Fruit fly (Drosophila melanogaster) whole organism, embryonic: ENCODE data around the gene CG31321.

Experiments
- Bdp1 ChIP-seq: fragments of 200-800 bp; sonication (Bioruptor generic); optimal IDR thresholded peaks from 3 replicates; lab custom pipeline; 2016; ENCODE audit warnings: missing biosample characterization, missing genetic modification characterization
- CG10147 ChIP-seq: fragments of 200-800 bp; sonication (Bioruptor generic); optimal IDR thresholded peaks from 2 replicates; lab custom pipeline; 2019; ENCODE audit warnings: missing biosample characterization, mild to moderate bottlenecking, missing genetic modification characterization, moderate library complexity
- CG10543 ChIP-seq: fragments of 200-800 bp; sonication (Bioruptor generic); optimal IDR thresholded peaks from 3 replicates; lab custom pipeline; 2017; ENCODE audit warnings: missing biosample characterization, mild to moderate bottlenecking, missing genetic modification characterization, moderate library complexity
- CG10979 ChIP-seq: fragments of 200-800 bp; sonication (Bioruptor generic); optimal IDR thresholded peaks from 2 replicates; lab custom pipeline; 2018; ENCODE audit warnings: missing biosample characterization, mild to moderate bottlenecking, missing genetic modification characterization, moderate library complexity
- CG12391 ChIP-seq: fragments of 200-800 bp; sonication (Bioruptor generic); optimal IDR thresholded peaks from 3 replicates; lab custom pipeline; 2018; ENCODE audit warnings: missing biosample characterization, mild to moderate bottlenecking, missing genetic modification characterization, moderate library complexity
- CG12659 ChIP-seq: fragments of 200-800 bp; sonication (Bioruptor generic); optimal IDR thresholded peaks from 3 replicates; lab custom pipeline; 2017; ENCODE audit warnings: mild to moderate bottlenecking, missing biosample characterization, missing genetic modification reagents, missing genetic modification characterization
- CG12769 ChIP-seq: fragments of 200-800 bp; sonication (Bioruptor generic); optimal IDR thresholded peaks from 2 replicates; lab custom pipeline; 2019; ENCODE audit warnings: missing biosample characterization, mild to moderate bottlenecking, missing genetic modification characterization, moderate library complexity
- CG13424 ChIP-seq: fragments of 200-800 bp; sonication (Bioruptor generic); optimal IDR thresholded peaks from 2 replicates; lab custom pipeline; 2019; ENCODE audit warnings: missing biosample characterization, mild to moderate bottlenecking, missing genetic modification characterization, moderate library complexity
- CG14710 ChIP-seq: fragments of 200-800 bp; sonication (Bioruptor generic); optimal IDR thresholded peaks from 3 replicates; lab custom pipeline; 2019; ENCODE audit warnings: missing biosample characterization, mild to moderate bottlenecking, missing genetic modification characterization, moderate library complexity
- CG15269 ChIP-seq: fragments of 200-800 bp; sonication (Bioruptor generic); optimal IDR thresholded peaks from 2 replicates; lab custom pipeline; 2018; ENCODE audit warnings: missing biosample characterization, mild to moderate bottlenecking, missing genetic modification characterization, moderate library complexity
- CG17359 ChIP-seq: fragments of 200-800 bp; sonication (Bioruptor generic); optimal IDR thresholded peaks from 3 replicates; lab custom pipeline; 2018; ENCODE audit warnings: missing biosample characterization, mild to moderate bottlenecking, missing genetic modification characterization, moderate library complexity
- CG18262 ChIP-seq: fragments of 200-800 bp; optimal IDR thresholded peaks from 3 replicates; lab custom pipeline; 2019; ENCODE audit warnings: missing biosample characterization, mild to moderate bottlenecking, missing genetic modification characterization, moderate library complexity
- CG2712 ChIP-seq: fragments of 200-800 bp; optimal IDR thresholded peaks from 3 replicates; lab custom pipeline; 2019; ENCODE audit warnings: missing biosample characterization, mild to moderate bottlenecking, missing genetic modification characterization, moderate library complexity
- CG42726 ChIP-seq: fragments of 200-800 bp; sonication (Bioruptor generic); IDR thresholded peaks from 2 replicates; pipeline ENCODE4 v1.3.6; 2022; ENCODE audit warnings: missing biosample characterization, missing genetic modification characterization; ENCODE audit not compliant: partially characterized antibody
- CG4328 ChIP-seq: fragments of 200-800 bp; sonication (Bioruptor generic); optimal IDR thresholded peaks from 3 replicates; lab custom pipeline; 2017; ENCODE audit warnings: missing biosample characterization, missing genetic modification reagents, missing genetic modification characterization
- CG7786 ChIP-seq: fragments of 200-800 bp; sonication (Bioruptor generic); optimal IDR thresholded peaks from 2 replicates; lab custom pipeline; 2016; ENCODE audit warnings: missing biosample characterization, missing genetic modification characterization
- CG8388 ChIP-seq: fragments of 200-800 bp; sonication (Bioruptor generic); optimal IDR thresholded peaks from 2 replicates; lab custom pipeline; 2019; ENCODE audit warnings: missing biosample characterization, mild to moderate bottlenecking, missing genetic modification characterization, moderate library complexity
- Dip3 ChIP-seq: fragments of 200-800 bp; sonication (Bioruptor generic); optimal IDR thresholded peaks from 3 replicates; lab custom pipeline; 2016; ENCODE audit warnings: missing biosample characterization, missing genetic modification characterization
- Dp ChIP-seq: fragments of 200-800 bp; sonication (Bioruptor generic); optimal IDR thresholded peaks from 2 replicates; lab custom pipeline; 2018; ENCODE audit warnings: missing biosample characterization, mild to moderate bottlenecking, missing genetic modification characterization, moderate library complexity
- Ets65A ChIP-seq: fragments of 200-800 bp; sonication (Bioruptor generic); peaks from one replicate; lab custom pipeline; 2016; ENCODE audit warnings: missing biosample characterization, missing genetic modification characterization
- Gug ChIP-seq: fragments of 200-800 bp; sonication (Bioruptor generic); IDR thresholded peaks from 4 replicates; pipeline ENCODE4 v1.3.6; 2022; ENCODE audit warnings: missing biosample characterization, missing genetic modification characterization
- Jarid2 ChIP-seq: fragments of 200-800 bp; sonication (Bioruptor generic); optimal IDR thresholded peaks from 3 replicates; lab custom pipeline; 2017; ENCODE audit warnings: mild to moderate bottlenecking, missing biosample characterization, missing genetic modification reagents, missing genetic modification characterization
- MBD-R2 ChIP-seq: fragments of 200-800 bp; sonication (Bioruptor generic); IDR thresholded peaks from 2 replicates; pipeline ENCODE4 v1.3.6; 2022; ENCODE audit warnings: missing biosample characterization, missing genetic modification characterization
- Mad ChIP-seq: fragments of 200-800 bp; sonication (Bioruptor generic); optimal IDR thresholded peaks from 2 replicates; lab custom pipeline; 2016; ENCODE audit warnings: missing biosample characterization, missing genetic modification characterization
- Med ChIP-seq: fragments of 200-800 bp; sonication (Bioruptor generic); peaks from one replicate; lab custom pipeline; 2016; ENCODE audit warnings: missing biosample characterization, missing genetic modification characterization, mild to moderate bottlenecking, inconsistent platforms, moderate library complexity
- Nf-YB ChIP-seq: fragments of 200-800 bp; sonication (Bioruptor generic); optimal IDR thresholded peaks from 3 replicates; lab custom pipeline; 2019; ENCODE audit warnings: missing biosample characterization, mild to moderate bottlenecking, missing genetic modification characterization, moderate library complexity
- PHDP ChIP-seq: fragments of 200-800 bp; sonication (Bioruptor generic); optimal IDR thresholded peaks from 3 replicates; lab custom pipeline; 2018; ENCODE audit warnings: missing biosample characterization, mild to moderate bottlenecking, missing genetic modification characterization, moderate library complexity
- Pdp1 ChIP-seq, 2 experiments: fragments of 200-800 bp; sonication (Bioruptor generic); optimal IDR thresholded peaks; 3 replicates each; lab custom pipeline; 2016; ENCODE audit warnings: missing biosample characterization in 2 of 2, missing genetic modification characterization in 2 of 2, mild to moderate bottlenecking in 1 of 2, moderate library complexity in 1 of 2
- Sry-δ ChIP-seq: fragments of 200-800 bp; sonication (Bioruptor generic); optimal IDR thresholded peaks from 2 replicates; lab custom pipeline; 2016; ENCODE audit warnings: missing biosample characterization, missing genetic modification characterization
- Ssrp ChIP-seq: fragments of 200-800 bp; sonication (Bioruptor generic); optimal IDR thresholded peaks from 2 replicates; lab custom pipeline; 2018; ENCODE audit warnings: missing biosample characterization, mild to moderate bottlenecking, missing genetic modification characterization, moderate library complexity
- abd-A ChIP-seq: fragments of 200-800 bp; sonication (Bioruptor generic); optimal IDR thresholded peaks from 3 replicates; lab custom pipeline; 2019; ENCODE audit warnings: missing biosample characterization, mild to moderate bottlenecking, missing genetic modification characterization, moderate library complexity
- ap ChIP-seq: fragments of 200-800 bp; sonication (Bioruptor generic); IDR thresholded peaks from 2 replicates; pipeline ENCODE4 v1.3.6; 2022; ENCODE audit warnings: missing biosample characterization, missing genetic modification characterization
- cg ChIP-seq: fragments of 200-800 bp; sonication (Bioruptor generic); optimal IDR thresholded peaks from 3 replicates; lab custom pipeline; 2019; ENCODE audit warnings: missing biosample characterization, mild to moderate bottlenecking, missing genetic modification characterization, moderate library complexity
- chif ChIP-seq, 2 experiments: fragments of 200-800 bp; sonication (Bioruptor generic); optimal IDR thresholded peaks; 3 replicates each; lab custom pipeline; 2016; ENCODE audit warnings: missing biosample characterization in 2 of 2, missing genetic modification characterization in 2 of 2
- chm ChIP-seq: fragments of 200-800 bp; sonication (Bioruptor generic); IDR thresholded peaks from 2 replicates; pipeline ENCODE4 v1.3.6; 2022; ENCODE audit warnings: missing biosample characterization, missing genetic modification characterization
- crc ChIP-seq: fragments of 200-800 bp; sonication (Bioruptor generic); optimal IDR thresholded peaks from 2 replicates; lab custom pipeline; 2016; ENCODE audit warnings: missing biosample characterization, missing genetic modification characterization
- crol ChIP-seq: fragments of 200-800 bp; sonication (Bioruptor generic); IDR thresholded peaks from 2 replicates; pipeline ENCODE4 v1.3.6; 2022; ENCODE audit warnings: missing biosample characterization, missing genetic modification characterization
- dmrt99B ChIP-seq: fragments of 200-800 bp; sonication (Bioruptor generic); optimal IDR thresholded peaks from 2 replicates; lab custom pipeline; 2018; ENCODE audit warnings: missing biosample characterization, mild to moderate bottlenecking, missing genetic modification characterization, moderate library complexity
- fd96Cb ChIP-seq: fragments of 200-800 bp; sonication (Bioruptor generic); optimal IDR thresholded peaks from 2 replicates; lab custom pipeline; 2018; ENCODE audit warnings: missing biosample characterization, mild to moderate bottlenecking, missing genetic modification characterization, moderate library complexity
- grau ChIP-seq: fragments of 200-800 bp; optimal IDR thresholded peaks from 3 replicates; lab custom pipeline; 2019; ENCODE audit warnings: missing biosample characterization, mild to moderate bottlenecking, missing genetic modification characterization, moderate library complexity
- gsb ChIP-seq: fragments of 200-800 bp; sonication (Bioruptor generic); IDR thresholded peaks from 2 replicates; pipeline ENCODE4 v1.3.6; 2022; ENCODE audit warnings: missing biosample characterization, missing genetic modification characterization
- lilli ChIP-seq: fragments of 200-800 bp; sonication (Bioruptor generic); optimal IDR thresholded peaks from 3 replicates; lab custom pipeline; 2016; ENCODE audit warnings: missing biosample characterization, missing genetic modification characterization
- lov ChIP-seq, 2 experiments: fragments of 200-800 bp in 1 of 2; fragments of >200 bp in 1 of 2; sonication (Bioruptor generic) in 1 of 2; IDR thresholded peaks in 1 of 2; optimal IDR thresholded peaks in 1 of 2; 2 replicates in 1 of 2; 3 replicates in 1 of 2; pipeline versions ENCODE4 v1.3.6 to Lab custom; 2017 to 2022; ENCODE audit warnings: missing biosample characterization in 1 of 2, missing genetic modification characterization in 1 of 2
- maf-S ChIP-seq: fragments of 200-800 bp; sonication (Bioruptor generic); optimal IDR thresholded peaks from 2 replicates; lab custom pipeline; 2016; ENCODE audit warnings: missing biosample characterization, missing genetic modification characterization
- p53 ChIP-seq: fragments of 200-800 bp; sonication (Bioruptor generic); optimal IDR thresholded peaks from 2 replicates; lab custom pipeline; 2016; ENCODE audit warnings: missing biosample characterization, missing genetic modification characterization
- repo ChIP-seq: fragments of 200-800 bp; sonication (Bioruptor generic); optimal IDR thresholded peaks from 2 replicates; lab custom pipeline; 2016; ENCODE audit warnings: missing biosample characterization, missing genetic modification characterization
- sens ChIP-seq: fragments of 200-800 bp; sonication (Bioruptor generic); peaks from one replicate; lab custom pipeline; 2016; ENCODE audit warnings: missing biosample characterization, missing genetic modification characterization
- sima ChIP-seq: fragments of 200-800 bp; sonication (Bioruptor generic); optimal IDR thresholded peaks from 2 replicates; lab custom pipeline; 2016; ENCODE audit warnings: missing biosample characterization, missing genetic modification characterization
- vvl ChIP-seq: fragments of 200-800 bp; sonication (Bioruptor generic); IDR thresholded peaks from 2 replicates; pipeline ENCODE4 v1.3.6; 2022; ENCODE audit warnings: missing biosample characterization, missing genetic modification characterization

Gene CG31321

DNA sequence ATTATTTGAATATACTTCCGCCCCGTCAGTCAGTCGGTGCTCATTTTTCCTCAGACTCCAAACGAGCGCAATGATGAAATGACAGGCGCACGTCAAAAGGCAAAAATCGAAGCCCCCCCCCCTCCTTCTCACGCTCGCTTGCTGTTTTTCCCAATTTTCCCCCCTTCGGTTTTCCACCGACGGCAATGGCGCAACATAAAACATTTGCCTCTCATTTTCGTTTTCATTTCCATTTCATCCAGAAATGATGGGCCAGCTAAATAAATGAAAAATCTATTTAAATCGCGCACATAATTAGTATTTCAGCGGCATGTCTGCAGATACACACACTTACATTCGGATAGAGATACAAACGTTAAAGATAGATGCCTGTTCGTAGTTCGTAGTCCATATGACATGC lies 21.3 kb downstream of the CG31321 start:
- TF ChIP-seq Mad (GFP tag; lab: Kevin White, UChicago) (no peak), ap (GFP tag; lab: Robert Waterston, UW) (no peak), MBD-R2 (GFP tag; lab: Robert Waterston, UW) (no peak), maf-S (no peak), Dip3 (GFP tag; lab: Kevin White, UChicago) (no peak), vvl (GFP tag; lab: Robert Waterston, UW) (no peak), repo (GFP tag; lab: Kevin White, UChicago) (no peak), CG10543 (GFP tag; lab: Kevin White, UChicago) (peak; percentile 25), Bdp1 (no peak), abd-A (peak; percentile 40), crol (GFP tag; lab: Robert Waterston, UW) (peak; percentile 77), crc (no peak), Ssrp (tag; lab: Kevin White, UChicago) (no peak), CG4328 (GFP tag; lab: Kevin White, UChicago) (peak; percentile 56), Med (GFP tag; lab: Kevin White, UChicago) (peak; percentile 21), sima (GFP tag; lab: Kevin White, UChicago) (no peak), CG12769 (peak; percentile 91), Pdp1 (GFP tag; optimal IDR thresholded peaks at IDR 0.05; lab: Kevin White, UChicago) (peak in 1 of 2 experiments; percentile 34), Jarid2 (GFP tag; lab: Kevin White, UChicago) (no peak), lov (optimal IDR thresholded peaks at IDR 0.05; lab: Kevin White, UChicago) (no peak), lov (GFP tag; IDR thresholded peaks at IDR 0.05; lab: Robert Waterston, UW) (no peak), Dp (GFP tag; lab: Kevin White, UChicago) (no peak), chm (GFP tag; lab: Robert Waterston, UW) (0 out of 2 replicates have a peak, but pooled peaks have one; percentile 13), CG7786 (no peak)

DNA sequence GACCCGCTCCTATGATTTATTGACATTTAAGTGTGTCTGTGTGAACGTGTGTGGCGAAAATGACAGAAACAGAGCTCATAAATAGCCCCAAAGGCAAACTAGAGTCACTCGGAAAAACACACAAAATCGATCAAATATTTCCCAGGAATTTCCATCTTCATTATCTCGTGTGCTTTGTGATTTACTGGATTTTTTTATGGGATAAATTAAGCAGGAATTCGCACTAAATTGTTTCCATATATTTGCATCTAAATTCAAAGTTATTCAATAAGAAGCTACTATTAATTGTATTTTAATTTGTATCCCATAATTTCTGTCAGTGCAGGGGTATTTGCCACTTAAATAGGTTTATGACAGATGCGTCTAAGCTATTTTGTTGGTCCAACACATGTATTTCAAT lies 22.6 kb downstream of the CG31321 start:
- TF ChIP-seq CG12659 (peak; percentile 15), CG13424 (tag; lab: Kevin White, UChicago) (peak; percentile 54), CG10979 (tag; lab: Kevin White, UChicago) (peak; percentile 40), CG14710 (tag; lab: Kevin White, UChicago) (peak; percentile 13), CG2712 (tag; lab: Kevin White, UChicago) (peak; percentile 51), dmrt99B (peak; percentile 47), Sry-δ (no peak), chif (GFP tag; optimal IDR thresholded peaks at IDR 0.05; lab: Kevin White, UChicago) (no peak), Ssrp (tag; lab: Kevin White, UChicago) (peak; percentile 29), lilli (GFP tag; lab: Kevin White, UChicago) (peak; percentile 15), Gug (GFP tag; lab: Robert Waterston, UW) (0 out of 4 replicates have a peak, but pooled peaks have one; percentile 7), chm (GFP tag; lab: Robert Waterston, UW) (no peak), CG4328 (GFP tag; lab: Kevin White, UChicago) (peak; percentile 28), CG8388 (peak; percentile 13), cg (peak; percentile 12), fd96Cb (tag; lab: Kevin White, UChicago) (peak; percentile 19), CG15269 (peak; percentile 31), CG42726 (GFP tag; lab: Robert Waterston, UW) (no peak), sens (GFP tag; lab: Kevin White, UChicago) (peak; percentile 65), grau (tag; lab: Kevin White, UChicago) (peak; percentile 31), CG12391 (peak; percentile 56), p53 (GFP tag; lab: Kevin White, UChicago) (no peak), CG17359 (tag; lab: Kevin White, UChicago) (peak; percentile 33), CG10147 (peak; percentile 17), CG18262 (tag; lab: Kevin White, UChicago) (peak; percentile 43), gsb (GFP tag; lab: Robert Waterston, UW) (no peak), Ets65A (GFP tag; lab: Kevin White, UChicago) (no peak), PHDP (tag; lab: Kevin White, UChicago) (peak; percentile 35), Nf-YB (no peak)
